Fruit fly (Drosophila melanogaster) whole organism, pupa: ENCODE measurements around the gene CG13012.

ENCODE experiments used
- CG4496 ChIP-seq: fragments of 200-800 bp; sonication (Bioruptor generic); IDR thresholded peaks from 3 replicates; pipeline ENCODE4 v1.3.6; 2022; ENCODE audit warnings: missing biosample characterization, missing genetic modification characterization
- EcR ChIP-seq: fragments of 200-800 bp; sonication (Bioruptor generic); optimal IDR thresholded peaks from 3 replicates; lab custom pipeline; 2019; ENCODE audit warnings: missing biosample characterization, missing genetic modification characterization, mild to moderate bottlenecking, moderate library complexity, missing genetic modification reagents
- Ets98B ChIP-seq: fragments of 200-800 bp; sonication (Bioruptor generic); IDR thresholded peaks from 2 replicates; pipeline ENCODE4 v1.3.6; 2022; ENCODE audit warnings: missing biosample characterization, missing genetic modification characterization
- fd96Ca ChIP-seq: fragments of 200-800 bp; sonication (Bioruptor generic); IDR thresholded peaks from 3 replicates; pipeline ENCODE4 v1.3.6; 2022; ENCODE audit warnings: missing biosample characterization, missing genetic modification characterization
- gl ChIP-seq: fragments of 200-800 bp; sonication (Bioruptor generic); optimal IDR thresholded peaks from 2 replicates; lab custom pipeline; 2018; ENCODE audit warnings: missing biosample characterization, mild to moderate bottlenecking, missing genetic modification characterization

- peak; percentile 65; the same call in 2 of the 3 replicates for TF ChIP-seq CG4496 (GFP tag; lab: Robert Waterston, UW)
- peak; percentile 66; the same call in 2 of the 3 replicates for TF ChIP-seq fd96Ca (GFP tag; lab: Robert Waterston, UW)
- TF ChIP-seq EcR (GFP tag; lab: Kevin White, UChicago): peak; percentile 32
- peak; percentile 30; the same call in 1 of the 2 replicates for TF ChIP-seq Ets98B (GFP tag; lab: Robert Waterston, UW)
- TF ChIP-seq gl (tag; lab: Kevin White, UChicago): peak; percentile 63
Observed at dm6 chrX:16633181-16633957, 43.2 kb downstream of the CG13012 start.
